Fruit fly (Drosophila melanogaster): Measurements from ENCODE around the gene AstCC.

The AstCC gene

DNA sequence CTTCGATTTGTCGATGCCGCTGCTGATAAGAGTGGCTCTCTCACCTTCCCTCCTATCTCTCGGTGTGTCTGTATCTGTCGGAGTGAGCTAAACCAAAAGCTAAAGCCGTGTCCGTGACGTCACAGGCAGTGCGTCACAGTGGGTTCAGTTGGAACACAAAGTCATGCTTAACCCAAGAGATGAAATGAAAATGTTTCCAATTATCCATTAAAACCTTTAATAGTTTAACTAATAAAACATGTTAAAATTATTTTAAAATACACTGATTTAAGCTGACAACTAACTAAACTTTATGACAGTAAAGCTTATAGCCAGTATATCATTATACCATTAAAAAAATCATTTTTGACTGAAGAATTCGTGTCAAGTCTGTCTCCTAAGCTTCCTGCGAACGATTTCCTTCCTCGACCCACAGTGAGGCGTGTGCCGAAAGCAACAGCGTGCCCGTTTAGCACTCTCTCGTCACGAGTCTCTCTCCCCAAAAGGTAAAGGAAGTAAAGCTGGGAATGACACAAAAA is 28.0 kb upstream of the AstCC start, which contains the start of gene Idua:
Gene Idua (minus strand): TSS at position 51 of the 518 bp plus-strand sequence.
- TF ChIP-seq pan (optimal IDR thresholded peaks at IDR 0.05) (no peak), dsf (GFP tag; optimal IDR thresholded peaks at IDR 0.05; ENCODE audit: borderline replicate concordance) (no peak), sv (GFP tag; optimal IDR thresholded peaks at IDR 0.05) (peak; percentile 35), br (GFP tag; optimal IDR thresholded peaks at IDR 0.05) (no peak), Sp1 (GFP tag; optimal IDR thresholded peaks at IDR 0.05) (peak; percentile 81), rgr (GFP tag; optimal IDR thresholded peaks at IDR 0.05) (no peak), Dfd (GFP tag; optimal IDR thresholded peaks at IDR 0.05) (no peak), Vsx2 (GFP tag; optimal IDR thresholded peaks at IDR 0.05; ENCODE audit: partially characterized antibody) (no peak), Hnf4 (GFP tag; optimal IDR thresholded peaks at IDR 0.05) (no peak), lola (GFP tag; optimal IDR thresholded peaks at IDR 0.05) (no peak), CG32264 (GFP tag; optimal IDR thresholded peaks at IDR 0.05) (no peak), CG9705 (GFP tag; optimal IDR thresholded peaks at IDR 0.05) (no peak), OdsH (GFP tag; optimal IDR thresholded peaks at IDR 0.05) (peak; percentile 79), jim (GFP tag; optimal IDR thresholded peaks at IDR 0.05) (no peak), Rel (GFP tag; optimal IDR thresholded peaks at IDR 0.05) (peak; percentile 16), Rel (tag; optimal IDR thresholded peaks at IDR 0.05) (no peak), psq (GFP tag; optimal IDR thresholded peaks at IDR 0.05) (peak; percentile 63), Jra (GFP tag; optimal IDR thresholded peaks at IDR 0.05) (peak; percentile 47), Dif (GFP tag; optimal IDR thresholded peaks at IDR 0.05; ENCODE audit: partially characterized antibody) (no peak), N (GFP tag; optimal IDR thresholded peaks at IDR 0.05) (no peak), ey (GFP tag; optimal IDR thresholded peaks at IDR 0.05) (peak; percentile 76), Myc (optimal IDR thresholded peaks at IDR 0.05) (no peak), GATAd (GFP tag; optimal IDR thresholded peaks at IDR 0.05) (no peak), tai (GFP tag; optimal IDR thresholded peaks at IDR 0.05) (no peak), sage (GFP tag; optimal IDR thresholded peaks at IDR 0.05) (no peak), h (GFP tag; optimal IDR thresholded peaks at IDR 0.05) (no peak), Abd-B (GFP tag; optimal IDR thresholded peaks at IDR 0.05) (no peak), woc (GFP tag; optimal IDR thresholded peaks at IDR 0.05) (no peak), dmrt93B (GFP tag; optimal IDR thresholded peaks at IDR 0.05) (no peak), foxo (GFP tag; optimal IDR thresholded peaks at IDR 0.05) (no peak), brk (GFP tag; optimal IDR thresholded peaks at IDR 0.05) (no peak), Mio (GFP tag; optimal IDR thresholded peaks at IDR 0.05) (no peak), CrebA (GFP tag; optimal IDR thresholded peaks at IDR 0.05; ENCODE audit: borderline replicate concordance) (no peak), dl (GFP tag; optimal IDR thresholded peaks at IDR 0.05; ENCODE audit: insufficient read depth in 1 of 2, partially characterized antibody in 2 of 2) (no peak), fru (GFP tag; optimal IDR thresholded peaks at IDR 0.05) (no peak), HLH106 (tag; optimal IDR thresholded peaks at IDR 0.05) (peak; percentile 75), usp (GFP tag; optimal IDR thresholded peaks at IDR 0.05) (no peak), Hr78 (GFP tag; optimal IDR thresholded peaks at IDR 0.05) (no peak), Hr83 (GFP tag; optimal IDR thresholded peaks at IDR 0.05; ENCODE audit: poor library complexity, severe bottlenecking) (no peak)

- TF ChIP-seq rgr (GFP tag; optimal IDR thresholded peaks at IDR 0.05) (peak; percentile 98), Abd-B (GFP tag; optimal IDR thresholded peaks at IDR 0.05) (no peak), Dif (GFP tag; optimal IDR thresholded peaks at IDR 0.05; ENCODE audit: partially characterized antibody) (no peak), GATAd (GFP tag; optimal IDR thresholded peaks at IDR 0.05) (peak; percentile 90), ey (GFP tag; optimal IDR thresholded peaks at IDR 0.05) (peak; percentile 97), N (GFP tag; optimal IDR thresholded peaks at IDR 0.05) (no peak), foxo (GFP tag; optimal IDR thresholded peaks at IDR 0.05) (peak; percentile 83 to 99), Hnf4 (GFP tag; optimal IDR thresholded peaks at IDR 0.05) (peak; percentile 97), dsf (GFP tag; optimal IDR thresholded peaks at IDR 0.05; ENCODE audit: borderline replicate concordance) (peak; percentile 94), fru (GFP tag; optimal IDR thresholded peaks at IDR 0.05) (peak; percentile 97), Mio (GFP tag; optimal IDR thresholded peaks at IDR 0.05) (peak; percentile 87), Dfd (GFP tag; optimal IDR thresholded peaks at IDR 0.05) (no peak), br (GFP tag; optimal IDR thresholded peaks at IDR 0.05) (peak; percentile 97), CG32264 (GFP tag; optimal IDR thresholded peaks at IDR 0.05) (peak; percentile 88), HLH106 (tag; optimal IDR thresholded peaks at IDR 0.05) (peak; percentile 98), h (GFP tag; optimal IDR thresholded peaks at IDR 0.05) (peak; percentile 98), lola (GFP tag; optimal IDR thresholded peaks at IDR 0.05) (no peak), OdsH (GFP tag; optimal IDR thresholded peaks at IDR 0.05) (peak; percentile 97), Jra (GFP tag; optimal IDR thresholded peaks at IDR 0.05) (peak; percentile 97), CG9705 (GFP tag; optimal IDR thresholded peaks at IDR 0.05) (peak; percentile 97), sage (GFP tag; optimal IDR thresholded peaks at IDR 0.05) (peak; percentile 93), Sp1 (GFP tag; optimal IDR thresholded peaks at IDR 0.05) (peak; percentile 97), woc (GFP tag; optimal IDR thresholded peaks at IDR 0.05) (peak; percentile 97), jim (GFP tag; optimal IDR thresholded peaks at IDR 0.05) (peak; percentile 87), psq (GFP tag; optimal IDR thresholded peaks at IDR 0.05) (peak; percentile 95), Myc (optimal IDR thresholded peaks at IDR 0.05) (no peak), dmrt93B (GFP tag; optimal IDR thresholded peaks at IDR 0.05) (peak; percentile 98), sv (GFP tag; optimal IDR thresholded peaks at IDR 0.05) (peak; percentile 98), Rel (GFP tag; optimal IDR thresholded peaks at IDR 0.05) (peak; percentile 79), Rel (tag; optimal IDR thresholded peaks at IDR 0.05) (peak; percentile 88), usp (GFP tag; optimal IDR thresholded peaks at IDR 0.05) (no peak), Vsx2 (GFP tag; optimal IDR thresholded peaks at IDR 0.05; ENCODE audit: partially characterized antibody) (no peak), dl (GFP tag; optimal IDR thresholded peaks at IDR 0.05; ENCODE audit: insufficient read depth in 1 of 2, partially characterized antibody in 2 of 2) (no peak), Hr83 (GFP tag; optimal IDR thresholded peaks at IDR 0.05; ENCODE audit: poor library complexity, severe bottlenecking) (peak; percentile 94)
Measured at dm6 chr2L:11106562-11106962, 21.5 kb upstream of the AstCC start, which contains the start of gene Reps. TSS of gene Reps (minus strand) at chr2L:11106645.

Measured in whole organism, wandering third instar larva.